Worm (Caenorhabditis elegans): ENCODE results near the gene Y69A2AR.23.

The Y69A2AR.23 gene

DNA sequence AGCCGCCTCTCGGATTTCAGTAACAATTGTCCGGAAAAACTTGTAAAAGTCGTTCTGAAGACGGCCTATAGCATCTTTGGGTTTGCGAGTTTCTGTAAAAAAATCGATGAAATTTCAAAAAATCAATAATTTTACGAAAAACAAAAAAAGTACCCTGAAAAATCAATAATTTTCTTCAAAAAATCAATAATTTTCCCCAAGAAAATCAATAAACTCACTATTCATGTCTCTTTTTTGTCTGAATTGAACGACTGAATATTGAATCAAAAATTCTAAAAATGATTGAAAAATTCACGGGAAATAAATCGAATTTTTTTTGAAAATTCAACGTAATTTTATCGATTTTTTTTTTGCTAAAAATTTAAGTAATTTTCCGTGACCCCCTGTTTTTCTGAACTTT lies at the start of gene Y69A2AR.23:
TSS of gene Y69A2AR.23 (minus strand) at position 267 of the 400 bp plus-strand sequence.
- no peak for TF ChIP-seq unc-62 (GFP tag; optimal IDR thresholded peaks at IDR 0.05)

DNA sequence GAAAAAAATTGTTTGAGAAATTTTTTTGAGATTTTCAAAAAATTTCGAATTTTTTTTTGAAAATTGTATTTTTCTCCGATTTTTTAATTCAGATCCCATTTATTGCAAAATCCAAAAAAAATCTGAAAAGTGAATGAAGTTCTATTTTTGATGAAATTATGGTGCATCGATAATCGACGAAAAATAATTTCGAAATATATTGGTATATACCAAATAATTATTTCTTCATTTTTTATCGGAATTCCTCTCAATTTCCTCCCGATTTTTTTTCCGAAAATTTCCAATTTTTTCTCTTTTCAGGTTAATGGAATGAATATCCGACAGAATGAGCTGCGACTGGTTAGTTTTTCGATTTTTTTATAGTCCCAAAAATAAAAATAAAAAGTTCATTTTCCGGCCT lies 49.4 kb upstream of the Y69A2AR.23 start, which contains the start of gene epg-9:
TSS of gene epg-9 (plus strand) at position 301 of the 400 bp plus-strand sequence.
- TF ChIP-seq unc-62 (GFP tag; optimal IDR thresholded peaks at IDR 0.05), result no peak

DNA sequence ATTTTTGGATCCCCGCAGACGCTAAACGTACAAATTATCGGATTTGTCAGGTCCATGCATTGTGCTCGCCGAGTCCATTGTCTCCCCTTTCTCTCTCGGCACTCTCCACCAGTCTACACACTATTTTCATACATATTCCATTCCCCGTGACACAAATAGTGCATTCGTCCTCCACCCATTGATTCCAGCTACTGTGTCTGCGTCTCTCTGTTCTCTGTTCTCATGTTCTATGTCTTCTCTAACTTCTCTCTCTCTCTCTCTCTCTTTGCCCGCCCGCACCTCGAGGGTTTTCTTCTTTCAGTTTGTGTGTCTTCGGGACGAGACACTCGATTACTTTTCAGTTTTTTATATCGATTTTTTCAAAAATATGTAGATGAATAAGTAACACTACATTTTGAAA lies 48.1 kb upstream of the Y69A2AR.23 start:
- no peak for TF ChIP-seq unc-62 (GFP tag; optimal IDR thresholded peaks at IDR 0.05)

DNA sequence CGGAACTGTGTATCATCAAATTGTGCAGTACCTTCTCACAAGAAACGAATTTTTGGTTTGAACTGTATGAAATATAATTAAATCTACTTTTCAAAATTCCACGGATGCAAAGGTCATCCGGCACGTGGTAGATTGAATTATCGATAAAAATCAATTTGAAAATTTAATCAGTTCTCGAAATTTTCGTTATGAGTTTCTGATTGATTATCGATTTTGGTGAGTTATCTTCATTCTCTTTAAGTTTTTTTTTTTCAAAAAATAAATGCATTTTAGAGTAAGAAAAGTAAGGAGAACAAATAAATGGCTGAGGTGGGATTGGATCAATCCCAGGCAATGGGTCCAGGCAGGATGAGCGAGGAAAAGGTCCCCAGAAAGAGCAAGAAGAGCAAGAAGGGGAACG lies 45.9 kb upstream of the Y69A2AR.23 start, which contains the start of gene Y69A2AR.47:
TSS of gene Y69A2AR.47 (plus strand) at position 301 of the 400 bp plus-strand sequence.
- TF ChIP-seq unc-62 (GFP tag; optimal IDR thresholded peaks at IDR 0.05), result no peak

DNA sequence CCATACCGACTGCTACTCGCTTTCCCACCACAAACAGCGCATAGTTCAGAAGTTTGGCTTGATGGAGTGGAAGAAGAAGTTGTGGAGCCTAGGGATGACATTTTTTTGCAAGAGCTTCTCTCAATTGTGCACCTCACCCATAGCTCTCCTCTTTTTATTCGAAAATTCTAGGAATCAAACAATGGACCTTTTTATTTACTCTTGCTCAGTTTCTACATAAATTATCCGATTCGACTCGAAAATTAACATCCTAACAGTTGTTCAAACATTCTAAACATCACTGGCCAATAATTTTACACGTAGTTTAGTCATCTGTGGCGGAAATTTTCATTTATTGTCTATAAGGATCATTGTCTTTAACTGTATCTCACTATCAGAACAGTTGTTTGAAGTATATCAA lies 30.0 kb upstream of the Y69A2AR.23 start, which contains the start of gene nhr-242:
TSS of gene nhr-242 (minus strand) at position 101 of the 400 bp plus-strand sequence.
- TF ChIP-seq unc-62 (GFP tag; optimal IDR thresholded peaks at IDR 0.05), result no peak

DNA sequence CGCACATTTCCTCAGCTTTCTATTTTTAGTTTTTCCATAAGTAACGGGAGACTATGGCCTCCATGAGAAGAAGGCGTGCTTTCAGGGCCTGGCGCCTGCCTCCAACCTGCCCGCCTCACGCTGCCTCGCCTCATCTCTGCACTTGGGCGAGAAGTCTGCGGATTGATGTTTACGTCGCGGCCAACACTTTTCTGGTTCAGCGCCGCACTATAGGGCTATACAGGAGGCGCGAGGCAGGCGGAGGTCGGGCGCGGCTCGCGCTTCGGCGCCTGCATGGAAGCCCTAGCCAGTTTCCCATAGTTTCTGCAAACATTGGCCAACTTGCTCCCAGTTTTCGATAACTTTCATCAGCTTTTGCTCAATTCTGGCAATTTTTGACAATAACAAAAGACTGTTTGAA lies 21.6 kb upstream of the Y69A2AR.23 start:
- TF ChIP-seq unc-62 (GFP tag; optimal IDR thresholded peaks at IDR 0.05), result no peak

DNA sequence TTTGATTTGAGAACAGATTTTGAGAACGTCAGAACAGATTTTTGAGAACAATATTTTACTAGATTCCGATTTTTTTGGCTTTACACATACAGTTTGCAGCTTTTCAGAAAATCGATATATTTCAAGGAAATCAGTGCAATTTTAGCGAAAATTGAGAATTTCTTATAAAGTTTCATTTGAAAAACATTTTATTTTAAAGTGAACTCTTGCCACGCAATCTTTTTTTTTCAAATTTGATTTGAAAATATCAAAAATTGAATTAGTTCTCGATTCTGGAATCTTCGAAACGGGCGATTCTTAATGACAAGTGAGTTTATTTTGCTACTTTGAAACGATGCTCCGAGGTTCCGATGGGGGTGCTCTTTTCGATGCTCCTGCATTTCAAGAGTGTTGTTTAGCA lies 20.6 kb upstream of the Y69A2AR.23 start, which contains the start of gene Y69A2AR.51:
TSS of gene Y69A2AR.51 (plus strand) at position 301 of the 400 bp plus-strand sequence.
- no peak for TF ChIP-seq unc-62 (GFP tag; optimal IDR thresholded peaks at IDR 0.05)

DNA sequence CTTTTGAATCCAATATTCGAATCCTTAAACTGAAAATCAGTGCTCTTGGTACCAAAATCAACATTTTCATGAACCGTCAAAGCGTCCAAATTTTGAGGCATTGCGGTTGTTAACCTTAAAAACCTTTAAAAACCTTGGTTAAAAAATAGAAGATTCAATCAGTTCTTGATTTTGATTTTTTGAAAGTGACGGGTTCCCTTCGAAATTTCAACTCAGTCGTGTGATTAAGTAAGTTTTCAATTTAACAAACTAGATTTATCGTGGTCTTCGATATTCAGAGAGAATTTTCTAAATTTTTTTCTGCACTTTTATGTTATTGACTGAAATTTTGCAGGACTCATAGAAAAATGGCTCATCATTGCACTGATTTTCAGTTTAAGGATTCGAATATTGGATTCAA lies 16.8 kb upstream of the Y69A2AR.23 start, which contains the start of the genes Y69A2AR.25 and Y69A2AR.12:
TSS of gene Y69A2AR.25 (minus strand) at position 101 of the 400 bp plus-strand sequence.
TSS of gene Y69A2AR.12 (plus strand) at position 348 of the 400 bp plus-strand sequence.
- no peak for TF ChIP-seq unc-62 (GFP tag; optimal IDR thresholded peaks at IDR 0.05)

DNA sequence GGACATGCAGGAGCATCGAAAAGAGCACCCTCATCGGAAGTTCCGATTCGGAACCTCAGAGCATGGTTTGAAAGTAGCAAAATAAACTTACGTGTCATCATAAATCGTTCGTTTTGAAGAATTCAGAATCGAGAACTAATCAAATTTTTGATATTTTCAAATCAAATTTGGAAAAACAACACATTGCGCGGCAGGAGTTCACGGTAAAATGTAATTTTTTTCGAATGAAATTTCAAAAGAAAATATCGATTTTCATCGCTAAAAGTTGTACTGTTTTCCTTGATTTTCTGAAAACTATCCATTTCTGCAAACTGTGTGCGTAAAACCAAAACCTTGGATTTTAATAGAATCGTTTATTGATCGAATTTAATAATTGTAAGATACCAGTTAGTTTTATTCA lies 12.5 kb upstream of the Y69A2AR.23 start, which contains the start of gene Y69A2AR.24:
TSS of gene Y69A2AR.24 (minus strand) at position 101 of the 400 bp plus-strand sequence.
- TF ChIP-seq unc-62 (GFP tag; optimal IDR thresholded peaks at IDR 0.05), result no peak

DNA sequence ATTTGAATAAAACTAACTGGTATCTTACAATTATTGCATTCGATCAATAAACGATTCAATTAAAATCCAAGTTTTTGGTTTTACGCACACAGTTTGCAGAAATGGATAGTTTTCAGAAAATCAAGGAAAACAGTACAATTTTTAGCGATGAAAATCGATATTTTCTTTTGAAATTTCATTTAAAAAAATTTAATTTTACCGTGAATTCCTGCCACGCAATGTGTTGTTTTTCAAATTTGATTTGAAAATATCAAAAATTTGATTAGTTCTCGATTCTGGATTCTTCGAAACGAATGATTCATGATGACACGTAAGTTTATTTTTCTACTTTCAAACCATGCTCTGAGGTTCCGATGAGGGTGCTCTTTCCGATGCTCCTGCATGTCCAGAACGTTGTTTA lies 10.6 kb upstream of the Y69A2AR.23 start, which contains the start of gene Y69A2AR.50:
TSS of gene Y69A2AR.50 (plus strand) at position 301 of the 400 bp plus-strand sequence.
- TF ChIP-seq unc-62 (GFP tag; optimal IDR thresholded peaks at IDR 0.05), result no peak

DNA sequence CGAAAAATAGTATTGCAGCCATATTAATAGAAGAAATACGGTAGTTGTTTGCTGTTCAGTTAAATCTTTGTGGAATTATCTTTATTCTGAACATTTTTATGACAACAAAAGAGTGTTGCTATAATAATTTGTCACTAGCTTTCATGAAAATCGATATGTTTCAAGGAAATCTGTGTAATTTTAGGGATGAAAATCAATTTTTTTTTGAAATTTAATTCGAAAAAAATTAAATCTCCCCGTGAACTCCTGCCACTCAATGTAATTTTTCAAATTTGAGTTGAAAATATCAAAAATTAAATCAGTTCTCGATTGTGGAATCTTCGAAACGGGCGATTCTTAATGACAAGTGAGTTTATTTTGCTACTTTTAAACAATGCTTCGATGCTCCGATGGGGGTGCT lies 9.9 kb upstream of the Y69A2AR.23 start, which contains the start of gene Y69A2AR.46:
TSS of gene Y69A2AR.46 (plus strand) at position 301 of the 400 bp plus-strand sequence.
- no peak for TF ChIP-seq unc-62 (GFP tag; optimal IDR thresholded peaks at IDR 0.05)

DNA sequence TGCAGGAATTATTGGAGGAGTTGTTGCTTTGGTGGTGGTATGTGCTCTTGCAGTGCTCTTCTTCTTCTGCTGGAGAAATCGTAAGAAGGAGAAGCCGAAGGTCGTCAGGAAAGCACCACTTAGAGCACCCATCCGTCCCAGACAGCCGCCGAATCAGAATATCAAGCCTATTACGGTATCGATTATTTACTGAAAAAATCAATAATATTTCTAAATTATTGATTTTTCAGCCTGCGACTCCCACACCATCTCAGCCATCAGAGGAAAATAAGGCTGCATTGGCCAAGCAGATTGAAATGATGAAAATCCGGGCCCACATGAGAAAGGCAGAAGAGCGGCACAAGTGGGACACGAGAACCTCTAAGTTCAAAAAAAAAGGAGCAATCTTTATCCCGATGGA lies 4.7 kb upstream of the Y69A2AR.23 start:
- no peak for TF ChIP-seq unc-62 (GFP tag; optimal IDR thresholded peaks at IDR 0.05)

DNA sequence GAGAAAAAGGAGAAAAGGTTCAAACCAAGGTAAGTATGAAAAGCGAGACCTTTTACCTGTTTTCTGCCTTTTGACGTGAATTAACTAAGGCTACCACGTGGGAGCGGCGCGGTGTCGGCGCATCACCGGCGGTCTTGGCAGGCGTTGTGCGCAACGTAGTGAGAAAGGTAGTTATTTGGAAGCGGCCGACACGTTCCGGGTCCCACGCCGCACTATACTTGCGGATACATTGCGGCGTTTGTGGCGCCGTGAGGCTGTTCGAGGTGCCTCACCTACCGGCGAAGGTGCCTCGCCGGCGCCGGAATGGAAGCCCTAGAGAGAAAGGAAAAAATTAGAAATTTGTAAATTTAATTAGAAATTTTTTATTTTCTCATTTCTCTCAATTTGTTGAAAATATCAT lies 1.4 kb upstream of the Y69A2AR.23 start:
- no peak for TF ChIP-seq unc-62 (GFP tag; optimal IDR thresholded peaks at IDR 0.05)

DNA sequence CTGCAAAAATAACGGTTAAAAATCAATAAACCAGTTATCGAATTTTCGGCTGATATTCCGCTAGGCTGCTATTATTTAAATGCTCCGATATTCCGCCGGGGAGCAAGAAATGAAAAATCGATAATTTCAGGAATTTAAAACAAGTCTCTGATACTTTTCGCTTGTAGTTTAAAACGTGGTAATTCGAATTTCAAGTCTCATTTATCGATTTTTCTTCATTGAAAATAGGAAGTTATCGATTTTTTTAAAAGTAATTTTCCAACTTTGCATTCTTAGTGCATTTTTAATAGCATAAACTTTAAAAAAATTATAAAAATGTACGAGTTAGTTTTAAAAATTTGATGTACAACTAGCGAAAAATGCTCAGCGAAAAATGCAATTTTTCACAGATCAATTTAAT lies 792 bp upstream of the Y69A2AR.23 start:
- no peak for TF ChIP-seq unc-62 (GFP tag; optimal IDR thresholded peaks at IDR 0.05)

DNA sequence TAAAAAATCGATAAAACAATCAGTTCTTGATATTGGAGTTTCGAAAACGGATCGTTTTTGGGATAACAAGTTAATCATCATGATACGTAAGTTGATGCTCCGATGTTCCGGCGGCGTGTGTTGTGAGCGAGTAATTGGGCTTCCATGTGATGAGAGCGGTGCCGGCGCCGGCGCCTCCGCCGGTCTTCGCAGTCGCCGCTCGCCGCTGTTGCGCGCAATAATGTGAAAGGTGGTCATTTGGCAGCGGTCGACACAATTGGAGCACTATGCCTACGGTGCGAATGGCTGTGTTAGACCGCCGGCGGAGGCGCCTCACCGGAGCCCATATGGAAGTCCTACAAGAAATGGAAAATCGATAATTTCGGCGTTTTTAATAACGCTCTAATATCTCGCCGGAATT lies 354 bp upstream of the Y69A2AR.23 start:
- no peak for TF ChIP-seq unc-62 (GFP tag; optimal IDR thresholded peaks at IDR 0.05)

DNA sequence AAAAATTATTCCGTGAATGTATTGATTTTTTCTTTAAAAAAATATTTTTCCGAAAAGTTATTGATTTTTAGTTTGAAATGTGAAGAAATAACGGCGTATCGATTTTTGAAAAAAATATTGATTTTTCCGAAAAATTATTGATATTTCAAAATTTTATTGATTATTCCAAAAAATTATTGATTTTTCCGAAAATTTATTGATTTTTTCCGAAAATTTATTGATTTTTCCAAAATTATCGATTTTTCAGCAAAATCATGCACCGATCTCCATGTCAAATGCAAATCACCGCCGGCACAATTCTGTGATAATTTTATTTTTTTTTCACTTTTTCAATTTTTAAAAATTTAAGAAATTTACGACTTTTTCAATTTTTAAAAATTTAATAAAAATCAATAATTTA lies 1.9 kb downstream of the Y69A2AR.23 start:
- TF ChIP-seq unc-62 (GFP tag; optimal IDR thresholded peaks at IDR 0.05), result no peak

DNA sequence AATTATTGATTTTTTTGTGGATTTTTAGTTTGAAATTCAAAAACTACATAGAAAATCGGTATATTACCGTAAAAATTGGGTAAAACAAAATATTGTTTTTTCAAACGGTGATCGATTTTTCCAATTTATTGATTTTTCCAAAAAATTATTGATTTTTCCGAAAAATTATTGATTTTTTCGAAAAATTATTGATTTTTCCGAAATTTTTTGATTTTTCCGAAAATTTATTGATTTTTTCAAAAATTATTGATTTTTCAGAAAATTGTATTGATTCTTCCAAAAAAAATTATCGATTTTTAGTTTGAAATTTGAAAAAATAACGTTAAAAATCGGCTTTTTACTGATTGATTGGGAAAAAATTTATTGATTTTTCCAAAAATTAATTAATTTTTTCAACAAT lies 2.7 kb downstream of the Y69A2AR.23 start:
- TF ChIP-seq unc-62 (GFP tag; optimal IDR thresholded peaks at IDR 0.05), result no peak

DNA sequence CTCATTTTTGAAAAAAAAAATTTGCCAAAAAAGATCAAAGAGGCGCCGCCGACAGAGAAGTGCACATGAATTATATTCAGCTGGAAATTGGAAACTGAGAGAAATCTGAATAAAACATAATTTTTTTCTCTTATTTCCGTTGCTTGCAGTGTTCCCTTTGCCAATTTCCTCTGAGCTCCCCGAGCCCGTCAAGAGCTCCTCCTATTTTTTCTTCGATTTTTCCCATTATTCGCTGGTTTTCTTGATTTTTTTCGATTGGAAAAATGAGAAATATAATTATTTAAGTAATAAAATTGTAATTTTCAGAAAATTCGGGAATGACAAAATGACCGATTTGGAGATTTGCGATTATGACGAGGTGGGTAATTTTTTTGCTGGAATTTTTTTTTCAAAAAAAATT lies 9.5 kb downstream of the Y69A2AR.23 start, which contains the start of gene sprr-3:
TSS of gene sprr-3 (plus strand) at position 301 of the 400 bp plus-strand sequence.
- TF ChIP-seq unc-62 (GFP tag; optimal IDR thresholded peaks at IDR 0.05), result no peak
